Worm (Caenorhabditis elegans) whole organism, L2 larva: ENCODE measurements around the gene F15A4.5.
"Not testable (repeated sequence)": the region's sequence is repeated elsewhere in the genome, so short reads cannot be mapped to it uniquely, and the experiment has no call there.

Source experiments
- F13H6.1 ChIP-seq: sonication (generic microtip); optimal IDR thresholded peaks from 2 replicates; lab custom pipeline; 2016; ENCODE audit warnings: missing genetic modification characterization, missing compliant biosample characterization
- R02D3.7 ChIP-seq: fragments of 150-350 bp; optimal IDR thresholded peaks from 2 replicates; lab custom pipeline; 2014; ENCODE audit warnings: missing biosample characterization, missing genetic modification characterization
- Y55F3AM.14 ChIP-seq: fragments of 200-800 bp; sonication (Bioruptor generic); optimal IDR thresholded peaks from 2 replicates; lab custom pipeline; 2018; ENCODE audit warnings: mild to moderate bottlenecking, missing genetic modification characterization, missing compliant biosample characterization
- ZK546.5 ChIP-seq: sonication (generic microtip); optimal IDR thresholded peaks from 2 replicates; lab custom pipeline; 2017; ENCODE audit warnings: missing biosample characterization, missing genetic modification characterization
- aly-2 ChIP-seq: fragments of 150-350 bp; optimal IDR thresholded peaks from 2 replicates; lab custom pipeline; 2014; ENCODE audit warnings: missing biosample characterization, missing genetic modification characterization
- ama-1 ChIP-seq: fragments of 150-350 bp; optimal IDR thresholded peaks from 2 replicates; lab custom pipeline; 2018; ENCODE audit warnings: inconsistent platforms
- blmp-1 ChIP-seq: sonication (generic microtip); optimal IDR thresholded peaks from 2 replicates; lab custom pipeline; 2017; ENCODE audit warnings: missing genetic modification characterization, mild to moderate bottlenecking, missing compliant biosample characterization, antibody characterized with exemption, moderate library complexity; ENCODE audit not compliant: insufficient read depth
- ceh-16 ChIP-seq: fragments of 150-350 bp; optimal IDR thresholded peaks from 2 replicates; lab custom pipeline; 2014; ENCODE audit warnings: missing biosample characterization, missing genetic modification characterization
- ceh-82 ChIP-seq: fragments of 150-350 bp; optimal IDR thresholded peaks from 2 replicates; lab custom pipeline; 2014; ENCODE audit warnings: missing biosample characterization, missing genetic modification characterization
- dmd-4 ChIP-seq: sonication (generic microtip); optimal IDR thresholded peaks from 2 replicates; lab custom pipeline; 2017; ENCODE audit warnings: missing biosample characterization, missing genetic modification characterization
- egl-27 ChIP-seq: sonication (generic microtip); optimal IDR thresholded peaks from 3 replicates; lab custom pipeline; 2017; ENCODE audit warnings: missing biosample characterization, missing genetic modification reagents, missing genetic modification characterization
- elt-3 ChIP-seq: sonication (generic microtip); optimal IDR thresholded peaks from 2 replicates; lab custom pipeline; 2017; ENCODE audit warnings: missing biosample characterization, missing genetic modification characterization
- fos-1 ChIP-seq: fragments of 150-350 bp; optimal IDR thresholded peaks from 2 replicates; lab custom pipeline; 2014; ENCODE audit warnings: missing biosample characterization, missing genetic modification characterization
- lin-11 ChIP-seq: fragments of 150-350 bp; sonication (generic microtip); optimal IDR thresholded peaks from 2 replicates; lab custom pipeline; 2014; ENCODE audit warnings: missing biosample characterization, missing genetic modification characterization, inconsistent platforms, mixed read lengths
- lin-39 ChIP-seq: fragments of 150-350 bp; optimal IDR thresholded peaks from 2 replicates; lab custom pipeline; 2014; ENCODE audit warnings: missing biosample characterization, missing genetic modification reagents, missing genetic modification characterization
- mab-5 ChIP-seq: fragments of 150-350 bp; optimal IDR thresholded peaks from 2 replicates; lab custom pipeline; 2014; ENCODE audit warnings: missing biosample characterization, missing genetic modification characterization
- mbf-1 ChIP-seq: sonication (generic microtip); optimal IDR thresholded peaks from 2 replicates; lab custom pipeline; 2017; ENCODE audit warnings: missing biosample characterization, missing genetic modification characterization
- mdl-1 ChIP-seq, 2 experiments: fragments of 150-350 bp in 1 of 2; sonication (generic microtip) in 1 of 2; optimal IDR thresholded peaks; 2 replicates each; lab custom pipeline; 2017; ENCODE audit warnings: missing biosample characterization in 2 of 2, missing genetic modification characterization in 2 of 2
- nhr-10 ChIP-seq: sonication (generic microtip); optimal IDR thresholded peaks from 2 replicates; lab custom pipeline; 2017; ENCODE audit warnings: missing biosample characterization, missing genetic modification characterization
- nhr-11 ChIP-seq: fragments of 150-350 bp; optimal IDR thresholded peaks from 2 replicates; lab custom pipeline; 2014; ENCODE audit warnings: missing biosample characterization, missing genetic modification characterization
- nhr-12 ChIP-seq: fragments of 150-350 bp; optimal IDR thresholded peaks from 2 replicates; lab custom pipeline; 2014; ENCODE audit warnings: missing biosample characterization, missing genetic modification characterization
- nhr-21 ChIP-seq: fragments of 150-350 bp; optimal IDR thresholded peaks from 2 replicates; lab custom pipeline; 2014; ENCODE audit warnings: missing biosample characterization, missing genetic modification characterization
- nhr-237 ChIP-seq: fragments of 150-350 bp; optimal IDR thresholded peaks from 2 replicates; lab custom pipeline; 2014; ENCODE audit warnings: missing biosample characterization, missing genetic modification characterization
- nhr-25 ChIP-seq: fragments of 150-350 bp; sonication (generic microtip); optimal IDR thresholded peaks from 3 replicates; lab custom pipeline; 2014; ENCODE audit warnings: missing biosample characterization, missing genetic modification characterization
- nhr-6 ChIP-seq: fragments of 150-350 bp; optimal IDR thresholded peaks from 2 replicates; lab custom pipeline; 2014; ENCODE audit warnings: missing biosample characterization, missing genetic modification characterization
- nhr-77 ChIP-seq: fragments of 150-350 bp; optimal IDR thresholded peaks from 2 replicates; lab custom pipeline; 2014; ENCODE audit warnings: missing biosample characterization, missing genetic modification characterization
- peb-1 ChIP-seq: fragments of 150-350 bp; optimal IDR thresholded peaks from 2 replicates; lab custom pipeline; 2014; ENCODE audit warnings: missing biosample characterization, missing genetic modification characterization
- sem-4 ChIP-seq: fragments of 150-350 bp; optimal IDR thresholded peaks from 2 replicates; lab custom pipeline; 2014; ENCODE audit warnings: missing biosample characterization, missing genetic modification reagents, missing genetic modification characterization
- skn-1 ChIP-seq: sonication (generic microtip); optimal IDR thresholded peaks from 2 replicates; lab custom pipeline; 2017; ENCODE audit warnings: missing biosample characterization, missing genetic modification characterization
- snpc-4 ChIP-seq: fragments of 150-350 bp; optimal IDR thresholded peaks from 2 replicates; lab custom pipeline; 2014; ENCODE audit warnings: missing biosample characterization, missing genetic modification characterization
- unc-39 ChIP-seq: fragments of 150-350 bp; optimal IDR thresholded peaks from 2 replicates; lab custom pipeline; 2014; ENCODE audit warnings: missing biosample characterization, missing genetic modification characterization
- unc-62 ChIP-seq: fragments of 150-350 bp; optimal IDR thresholded peaks from 2 replicates; lab custom pipeline; 2014; ENCODE audit warnings: missing biosample characterization, missing genetic modification reagents, missing genetic modification characterization
- zag-1 ChIP-seq: fragments of 150-350 bp; optimal IDR thresholded peaks from 2 replicates; lab custom pipeline; 2014; ENCODE audit warnings: missing biosample characterization, missing genetic modification characterization
- ztf-1 ChIP-seq: fragments of 200-800 bp; sonication (Bioruptor generic); conservative IDR thresholded peaks from 2 replicates; pipeline ENCODE4 v1.3.6; 2022; ENCODE audit warnings: missing genetic modification characterization, missing compliant biosample characterization
- ztf-11 ChIP-seq: sonication (generic microtip); optimal IDR thresholded peaks from 2 replicates; lab custom pipeline; 2017; ENCODE audit warnings: missing biosample characterization, missing genetic modification characterization
- ztf-4 ChIP-seq: fragments of 150-350 bp; optimal IDR thresholded peaks from 2 replicates; lab custom pipeline; 2014; ENCODE audit warnings: missing biosample characterization, missing genetic modification characterization

Gene F15A4.5

ce11 chrII:12448241-12448640 lies 22.8 kb downstream of the F15A4.5 start, which contains the start of gene srh-27:
TSS of gene srh-27 (plus strand) at chrII:12448541.
- TF ChIP-seq dmd-4 (tag; lab: Kevin White, UChicago) (no peak), lin-39 (tag; lab: Kevin White, UChicago) (no peak), mab-5 (tag; lab: Kevin White, UChicago) (no peak), egl-27 (tag; lab: Kevin White, UChicago) (no peak), nhr-77 (tag; lab: Kevin White, UChicago) (no peak), nhr-11 (tag; lab: Kevin White, UChicago) (no peak), nhr-25 (tag; lab: Kevin White, UChicago) (no peak), Y55F3AM.14 (GFP tag; lab: Kevin White, UChicago) (no peak), aly-2 (tag; lab: Kevin White, UChicago) (no peak)

- TF ChIP-seq elt-3 (tag; lab: Kevin White, UChicago): no peak
- no peak for TF ChIP-seq zag-1
- no peak for TF ChIP-seq nhr-237 (tag; lab: Kevin White, UChicago)
- TF ChIP-seq blmp-1 (tag; lab: Kevin White, UChicago): no peak
- no peak for TF ChIP-seq ZK546.5 (tag; lab: Kevin White, UChicago)
- no peak for TF ChIP-seq nhr-10 (tag; lab: Kevin White, UChicago)
- no peak for TF ChIP-seq lin-39 (tag; lab: Kevin White, UChicago)
- no peak for TF ChIP-seq egl-27 (tag; lab: Kevin White, UChicago)
- TF ChIP-seq ceh-82 (tag; lab: Kevin White, UChicago): no peak
- no peak for TF ChIP-seq dmd-4 (tag; lab: Kevin White, UChicago)
- TF ChIP-seq ceh-16 (tag; lab: Kevin White, UChicago): no peak
- no peak for TF ChIP-seq R02D3.7 (tag; lab: Kevin White, UChicago)
- TF ChIP-seq nhr-12 (tag; lab: Kevin White, UChicago): no peak
- no peak for TF ChIP-seq skn-1
- no peak for TF ChIP-seq ztf-4 (tag; lab: Kevin White, UChicago)
- no peak for TF ChIP-seq mbf-1 (tag; lab: Kevin White, UChicago)
- TF ChIP-seq nhr-11 (tag; lab: Kevin White, UChicago): no peak
Observed at ce11 chrII:12444679-12445376, 26.2 kb downstream of the F15A4.5 start, which contains the start of the genes W05H5.1 and pitr-6. TSS of gene W05H5.1 (minus strand) at chrII:12444779. TSS of gene pitr-6 (plus strand) at chrII:12445326.

ce11 chrII:12441164-12441563 lies 29.9 kb downstream of the F15A4.5 start, which contains the start of gene Y57A10C.10:
TSS of gene Y57A10C.10 (minus strand) at chrII:12441264.
- TF ChIP-seq ztf-1 (GFP tag; lab: Robert Waterston, UW); ceh-82 (tag; lab: Kevin White, UChicago); sem-4 (tag; lab: Kevin White, UChicago): not testable (repeated sequence)

- TF ChIP-seq nhr-6 (tag; lab: Kevin White, UChicago) (no peak), Y55F3AM.14 (GFP tag; lab: Kevin White, UChicago) (no peak), nhr-25 (tag; lab: Kevin White, UChicago) (no peak), peb-1 (tag; lab: Kevin White, UChicago) (no peak), nhr-10 (tag; lab: Kevin White, UChicago) (no peak), snpc-4 (tag; lab: Kevin White, UChicago) (no peak), elt-3 (tag; lab: Kevin White, UChicago) (no peak), mbf-1 (tag; lab: Kevin White, UChicago) (no peak), ama-1 (lab: Kevin White, UChicago) (no peak), egl-27 (tag; lab: Kevin White, UChicago) (no peak), lin-11 (tag; lab: Kevin White, UChicago) (no peak), unc-39 (tag; lab: Kevin White, UChicago) (no peak), nhr-11 (tag; lab: Kevin White, UChicago) (no peak)
Observed at ce11 chrII:12438441-12438840, 32.6 kb downstream of the F15A4.5 start, which contains the start of gene Y57A10C.9. TSS of gene Y57A10C.9 (minus strand) at chrII:12438541.

- TF ChIP-seq snpc-4 (tag; lab: Kevin White, UChicago) (no peak), F13H6.1 (tag; lab: Kevin White, UChicago) (no peak), zag-1 (no peak), Y55F3AM.14 (GFP tag; lab: Kevin White, UChicago) (no peak), unc-62 (GFP tag; lab: Kevin White, UChicago) (no peak), ceh-16 (tag; lab: Kevin White, UChicago) (no peak), peb-1 (tag; lab: Kevin White, UChicago) (no peak), egl-27 (tag; lab: Kevin White, UChicago) (no peak), lin-11 (tag; lab: Kevin White, UChicago) (no peak), ztf-11 (tag; lab: Kevin White, UChicago) (no peak), nhr-21 (no peak), fos-1 (tag; lab: Kevin White, UChicago) (no peak), mdl-1 (tag; optimal IDR thresholded peaks at IDR 0.05; lab: Kevin White, UChicago) (no peak)
Observed at ce11 chrII:12436717-12437116, 34.3 kb downstream of the F15A4.5 start.
